Worm (Caenorhabditis elegans): ENCODE measurements around the gene hlh-29.

Gene hlh-29

DNA sequence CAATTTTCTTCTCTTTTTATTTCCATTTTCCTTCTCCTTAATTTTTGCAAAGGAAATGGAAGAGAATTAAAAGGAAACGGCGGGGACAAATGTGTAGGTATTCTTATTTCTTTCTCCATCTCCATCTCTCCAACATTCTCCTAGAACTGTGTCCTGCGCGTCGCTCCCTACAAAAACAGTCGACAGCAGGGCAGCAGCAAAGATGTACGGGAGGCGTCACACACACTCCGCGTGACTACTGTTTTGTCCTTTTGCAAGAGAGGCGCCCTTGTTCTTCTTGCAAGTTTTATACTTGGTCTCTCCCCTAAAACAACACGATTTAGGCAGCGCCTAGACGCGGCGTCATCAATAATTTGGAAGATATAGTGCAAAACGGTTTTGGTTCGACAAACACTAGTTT lies 8.5 kb downstream of the hlh-29 start (continued):
- no peak for TF ChIP-seq rpc-1 (optimal IDR thresholded peaks at IDR 0.05)
- TF ChIP-seq rpc-1 (tag; optimal IDR thresholded peaks at IDR 0.05): no peak

DNA sequence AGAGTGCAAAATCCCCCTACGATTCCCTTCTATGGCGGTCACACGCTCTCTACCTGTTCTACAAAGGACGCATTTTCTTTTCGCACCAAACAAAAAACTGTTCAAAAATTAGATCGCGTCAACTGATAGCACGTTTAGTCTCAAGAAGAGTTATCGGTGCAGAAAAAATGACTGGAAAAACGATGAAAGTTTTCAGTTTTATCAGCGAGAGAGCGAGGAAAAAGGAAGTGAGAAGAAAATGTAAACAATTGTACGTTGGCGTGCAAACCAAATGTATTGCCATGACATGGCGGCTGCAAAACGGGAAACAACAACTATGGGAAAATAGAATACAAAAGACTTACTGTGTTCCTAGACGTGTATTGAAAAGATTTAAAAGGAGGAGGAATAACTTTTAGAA lies 10.9 kb downstream of the hlh-29 start:
- no peak for TF ChIP-seq ceh-58 (GFP tag; IDR thresholded peaks at IDR 0.05)
- no peak for TF ChIP-seq hlh-12 (tag; optimal IDR thresholded peaks at IDR 0.05)
- peak; percentile 58 for TF ChIP-seq nhr-80 (tag; optimal IDR thresholded peaks at IDR 0.05)
- no peak for TF ChIP-seq bed-1 (GFP tag; IDR thresholded peaks at IDR 0.05)
- TF ChIP-seq Y53G8AR.9 (GFP tag; conservative IDR thresholded peaks at IDR 0.05): no peak

DNA sequence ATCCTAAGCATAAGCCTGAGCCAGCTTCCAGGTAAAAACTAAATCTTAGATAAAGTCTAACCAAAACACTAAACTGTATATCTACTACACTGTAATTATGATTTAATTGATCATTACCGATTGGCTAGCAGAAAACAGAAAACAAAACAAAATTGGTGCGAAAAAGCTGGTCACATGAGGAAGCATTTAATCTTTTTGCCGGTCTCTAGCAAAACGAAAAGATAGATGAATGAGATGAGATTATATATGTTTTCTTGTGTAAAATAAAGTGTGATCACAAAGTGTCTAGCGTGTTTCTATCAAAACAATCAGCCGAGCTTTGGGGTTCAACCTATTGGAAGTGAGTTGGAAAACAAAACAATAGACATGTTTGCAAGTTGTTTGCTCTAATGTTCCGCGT lies 13.6 kb downstream of the hlh-29 start:
- TF ChIP-seq mel-28 (tag; optimal IDR thresholded peaks at IDR 0.05; ENCODE audit: borderline replicate concordance) (no peak), nfya-1 (tag; optimal IDR thresholded peaks at IDR 0.05; ENCODE audit: borderline replicate concordance, insufficient read depth) (no peak), ZK185.1 (tag; optimal IDR thresholded peaks at IDR 0.05; ENCODE audit: poor library complexity, severe bottlenecking) (no peak), gei-17 (GFP tag; optimal IDR thresholded peaks at IDR 0.05) (no peak), mxl-1 (tag; optimal IDR thresholded peaks at IDR 0.05) (no peak), K11D2.4 (GFP tag; IDR thresholded peaks at IDR 0.05) (no peak), pbrm-1 (GFP tag; IDR thresholded peaks at IDR 0.05) (no peak), ceh-79 (tag; optimal IDR thresholded peaks at IDR 0.05) (no peak), Y53F4B.3 (GFP tag; IDR thresholded peaks at IDR 0.05) (no peak), snpc-4 (GFP tag; optimal IDR thresholded peaks at IDR 0.05) (no peak), snpc-4 (tag; optimal IDR thresholded peaks at IDR 0.05) (no peak)

DNA sequence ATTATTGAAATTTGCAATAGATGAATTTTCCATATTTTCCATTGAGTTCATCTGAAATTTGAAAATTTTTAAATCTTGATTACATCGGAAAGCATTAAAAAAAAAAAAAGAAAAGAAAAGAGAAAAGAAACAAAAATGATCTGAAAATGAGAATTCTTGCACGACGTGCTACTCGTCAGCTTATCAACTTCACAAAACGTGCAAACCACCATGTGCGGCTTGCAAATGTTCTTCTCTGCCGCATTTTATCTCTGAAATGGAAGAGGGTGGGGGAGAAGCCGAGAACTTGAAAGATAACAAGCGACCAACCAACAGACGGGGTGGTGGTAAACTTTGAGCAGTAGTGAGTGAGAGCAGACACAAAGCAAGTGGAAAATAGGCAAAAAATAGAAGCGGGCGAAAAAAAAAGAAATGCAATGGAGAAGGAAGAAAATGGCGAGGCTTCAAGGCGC lies 14.4 kb downstream of the hlh-29 start, which contains the start of gene F31A3.3:
Gene F31A3.3 (minus strand): TSS at position 51 of the 452 bp plus-strand sequence.
- peak; percentile 90 for TF ChIP-seq nhr-80 (tag; optimal IDR thresholded peaks at IDR 0.05)
- no peak for TF ChIP-seq F22D6.2 (tag; optimal IDR thresholded peaks at IDR 0.05)
- no peak for TF ChIP-seq ceh-100 (GFP tag; IDR thresholded peaks at IDR 0.05)
- TF ChIP-seq dox-1 (GFP tag; IDR thresholded peaks at IDR 0.05): 0 out of 2 replicates have a peak, but pooled peaks have one; percentile 30
- TF ChIP-seq madf-10 (tag; optimal IDR thresholded peaks at IDR 0.05): no peak

DNA sequence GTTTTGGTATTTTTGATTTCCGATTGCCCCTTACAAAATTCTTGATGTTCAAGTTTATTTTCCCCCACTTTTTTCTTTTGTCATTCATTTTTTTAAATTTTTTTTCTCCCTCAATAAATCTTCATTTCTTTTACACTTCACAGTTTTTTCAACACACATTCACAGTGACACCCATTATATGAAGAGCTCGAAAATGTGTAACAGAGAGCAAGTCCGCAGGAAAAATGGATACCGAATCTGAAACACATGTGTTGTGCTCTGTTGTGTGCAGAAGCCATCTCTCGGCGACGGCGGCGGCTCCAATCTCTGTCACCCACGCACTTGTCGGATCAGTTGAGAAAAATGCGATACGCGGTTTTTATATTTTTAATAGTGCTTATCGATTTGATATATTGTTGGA lies 20.4 kb downstream of the hlh-29 start, which contains the start of gene sup-10:
Gene sup-10 (plus strand): TSS at position 277 of the 400 bp plus-strand sequence.
- TF ChIP-seq F33H1.4 (GFP tag; IDR thresholded peaks at IDR 0.05) (no peak), F22D6.2 (tag; optimal IDR thresholded peaks at IDR 0.05) (no peak), egl-44 (GFP tag; IDR thresholded peaks at IDR 0.05) (no peak), hsf-1 (GFP tag; IDR thresholded peaks at IDR 0.05) (no peak), F23B12.7 (tag; optimal IDR thresholded peaks at IDR 0.05; ENCODE audit: insufficient read depth) (no peak), akir-1 (GFP tag; optimal IDR thresholded peaks at IDR 0.05) (no peak), attf-6 (GFP tag; IDR thresholded peaks at IDR 0.05) (no peak), lin-26 (GFP tag; IDR thresholded peaks at IDR 0.05) (no peak), ceh-91 (GFP tag; IDR thresholded peaks at IDR 0.05) (no peak)

DNA sequence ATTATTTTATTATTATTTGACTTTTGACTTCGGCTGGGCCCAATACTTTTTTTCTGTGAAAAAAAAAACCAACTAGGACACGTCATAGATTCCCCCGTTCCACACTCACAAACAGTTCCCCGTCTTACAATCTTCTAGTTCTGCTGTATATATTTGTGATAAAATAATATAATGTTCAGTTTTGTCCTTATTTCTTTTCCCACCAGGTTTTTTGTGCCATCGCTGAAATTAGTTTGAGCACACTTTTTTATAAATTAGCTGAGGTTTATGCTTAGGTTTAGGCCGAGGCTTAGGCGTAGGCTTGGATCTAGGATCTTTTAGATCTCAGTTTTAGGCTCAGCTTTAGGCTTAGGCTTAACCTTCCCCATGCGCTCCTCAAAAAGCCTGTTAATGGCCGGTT lies 21.1 kb downstream of the hlh-29 start:
- TF ChIP-seq F57C9.4 (tag; optimal IDR thresholded peaks at IDR 0.05) (no peak), lag-1 (GFP tag; IDR thresholded peaks at IDR 0.05) (no peak), gei-17 (GFP tag; optimal IDR thresholded peaks at IDR 0.05) (no peak), ekl-4 (GFP tag; IDR thresholded peaks at IDR 0.05) (0 out of 2 replicates have a peak, but pooled peaks have one; percentile 36), F23B12.7 (tag; optimal IDR thresholded peaks at IDR 0.05; ENCODE audit: insufficient read depth) (no peak), sptf-2 (GFP tag; optimal IDR thresholded peaks at IDR 0.05) (no peak), pha-4 (tag; optimal IDR thresholded peaks at IDR 0.05) (no peak), cebp-2 (GFP tag; IDR thresholded peaks at IDR 0.05) (no peak), nfyb-1 (GFP tag; IDR thresholded peaks at IDR 0.05) (0 out of 2 replicates have a peak, but pooled peaks have one; percentile 18)

Data from whole organism, young adult.